Worm (Caenorhabditis elegans) whole organism, L3 larva: ENCODE data around the gene F56C9.8.

Experiments
- R02D3.7 ChIP-seq: fragments of 150-350 bp; optimal IDR thresholded peaks from 2 replicates; lab custom pipeline; 2014; ENCODE audit warnings: missing biosample characterization, missing genetic modification characterization
- aly-2 ChIP-seq: fragments of 150-350 bp; optimal IDR thresholded peaks from 2 replicates; lab custom pipeline; 2014; ENCODE audit warnings: missing biosample characterization, missing genetic modification characterization
- ama-1 ChIP-seq: fragments of 150-350 bp; optimal IDR thresholded peaks from 2 replicates; lab custom pipeline; 2018
- ceh-16 ChIP-seq: sonication (generic microtip); optimal IDR thresholded peaks from 2 replicates; lab custom pipeline; 2017; ENCODE audit warnings: missing biosample characterization, missing genetic modification characterization
- ceh-28 ChIP-seq: fragments of 150-350 bp; optimal IDR thresholded peaks from 2 replicates; lab custom pipeline; 2014; ENCODE audit warnings: missing biosample characterization, missing genetic modification reagents, missing genetic modification characterization
- ceh-82 ChIP-seq: fragments of 150-350 bp; optimal IDR thresholded peaks from 2 replicates; lab custom pipeline; 2014; ENCODE audit warnings: missing biosample characterization, missing genetic modification characterization
- ceh-9 ChIP-seq: sonication (generic microtip); optimal IDR thresholded peaks from 2 replicates; lab custom pipeline; 2018; ENCODE audit warnings: missing biosample characterization, missing genetic modification characterization
- daf-12 ChIP-seq: fragments of 150-350 bp; optimal IDR thresholded peaks from 2 replicates; lab custom pipeline; 2014; ENCODE audit warnings: missing biosample characterization, missing genetic modification reagents, missing genetic modification characterization
- egl-27 ChIP-seq: sonication (generic microtip); optimal IDR thresholded peaks from 4 replicates; lab custom pipeline; 2017; ENCODE audit warnings: missing biosample characterization, missing genetic modification reagents, missing genetic modification characterization
- egl-5 ChIP-seq: fragments of 150-350 bp; optimal IDR thresholded peaks from 2 replicates; lab custom pipeline; 2017; ENCODE audit warnings: missing biosample characterization, missing genetic modification reagents, missing genetic modification characterization, inconsistent platforms
- elt-1 ChIP-seq: fragments of 150-350 bp; optimal IDR thresholded peaks from 2 replicates; lab custom pipeline; 2014; ENCODE audit warnings: missing biosample characterization, missing genetic modification characterization
- elt-2 ChIP-seq: sonication (generic microtip); optimal IDR thresholded peaks from 2 replicates; lab custom pipeline; 2016; ENCODE audit warnings: missing genetic modification reagents, mild to moderate bottlenecking, missing genetic modification characterization, missing compliant biosample characterization
- elt-3 ChIP-seq, 3 experiments: fragments of 150-350 bp in 1 of 3; sonication (generic microtip) in 2 of 3; optimal IDR thresholded peaks; 2 replicates in 2 of 3; 4 replicates in 1 of 3; lab custom pipeline; 2014 to 2017; ENCODE audit warnings: missing biosample characterization in 3 of 3, missing genetic modification characterization in 3 of 3
- eor-1 ChIP-seq, 2 experiments: fragments of 150-350 bp; optimal IDR thresholded peaks; 2 replicates each; lab custom pipeline; 2014 to 2018; ENCODE audit warnings: missing biosample characterization in 2 of 2, missing genetic modification characterization in 2 of 2
- fkh-10 ChIP-seq: sonication (generic microtip); optimal IDR thresholded peaks from 2 replicates; lab custom pipeline; 2017; ENCODE audit warnings: missing biosample characterization, missing genetic modification reagents, missing genetic modification characterization
- fkh-2 ChIP-seq: fragments of 150-350 bp; optimal IDR thresholded peaks from 2 replicates; lab custom pipeline; 2014; ENCODE audit warnings: missing biosample characterization, missing genetic modification reagents, missing genetic modification characterization
- hmg-11 ChIP-seq: sonication (generic microtip); optimal IDR thresholded peaks from 2 replicates; lab custom pipeline; 2016; ENCODE audit warnings: missing genetic modification characterization, missing compliant biosample characterization
- jun-1 ChIP-seq: fragments of 150-350 bp; optimal IDR thresholded peaks from 2 replicates; lab custom pipeline; 2014; ENCODE audit warnings: missing biosample characterization, missing genetic modification reagents, missing genetic modification characterization
- lin-39 ChIP-seq: fragments of 150-350 bp; optimal IDR thresholded peaks from 2 replicates; lab custom pipeline; 2018; ENCODE audit warnings: missing biosample characterization, missing genetic modification reagents, missing genetic modification characterization
- mdl-1 ChIP-seq: fragments of 150-350 bp; optimal IDR thresholded peaks from 2 replicates; lab custom pipeline; 2014; ENCODE audit warnings: missing biosample characterization, missing genetic modification characterization
- mml-1 ChIP-seq: fragments of 150-350 bp; sonication (generic microtip); optimal IDR thresholded peaks from 3 replicates; lab custom pipeline; 2014; ENCODE audit warnings: missing biosample characterization, missing genetic modification characterization
- nfya-1 ChIP-seq: sonication (generic microtip); optimal IDR thresholded peaks from 2 replicates; lab custom pipeline; 2017; ENCODE audit warnings: missing genetic modification characterization, mild to moderate bottlenecking, missing compliant biosample characterization, antibody characterized with exemption, moderate library complexity; ENCODE audit not compliant: insufficient read depth
- nhr-12 ChIP-seq: fragments of 150-350 bp; optimal IDR thresholded peaks from 2 replicates; lab custom pipeline; 2014; ENCODE audit warnings: missing biosample characterization, missing genetic modification characterization
- nhr-23 ChIP-seq: fragments of 150-350 bp; optimal IDR thresholded peaks from 2 replicates; lab custom pipeline; 2014; ENCODE audit warnings: missing biosample characterization, missing genetic modification reagents, missing genetic modification characterization
- nhr-237 ChIP-seq: fragments of 150-350 bp; optimal IDR thresholded peaks from 2 replicates; lab custom pipeline; 2014; ENCODE audit warnings: missing biosample characterization, missing genetic modification characterization
- nhr-25 ChIP-seq: sonication (generic microtip); optimal IDR thresholded peaks from 2 replicates; lab custom pipeline; 2017; ENCODE audit warnings: missing biosample characterization, missing genetic modification characterization
- nhr-28 ChIP-seq: fragments of 150-350 bp; optimal IDR thresholded peaks from 2 replicates; lab custom pipeline; 2014; ENCODE audit warnings: missing biosample characterization, missing genetic modification characterization
- nhr-67 ChIP-seq: fragments of 150-350 bp; optimal IDR thresholded peaks from 2 replicates; lab custom pipeline; 2014; ENCODE audit warnings: missing biosample characterization, missing genetic modification characterization
- nhr-76 ChIP-seq: fragments of 150-350 bp; sonication (generic microtip); optimal IDR thresholded peaks from 5 replicates; lab custom pipeline; 2014; ENCODE audit warnings: missing biosample characterization, missing genetic modification characterization
- nhr-77 ChIP-seq: fragments of 150-350 bp; optimal IDR thresholded peaks from 2 replicates; lab custom pipeline; 2014; ENCODE audit warnings: missing biosample characterization, missing genetic modification characterization
- pha-4 ChIP-seq: fragments of 150-350 bp; optimal IDR thresholded peaks from 2 replicates; lab custom pipeline; 2014; ENCODE audit warnings: missing biosample characterization, missing genetic modification reagents, missing genetic modification characterization
- pqm-1 ChIP-seq: fragments of 150-350 bp; optimal IDR thresholded peaks from 2 replicates; lab custom pipeline; 2017; ENCODE audit warnings: missing biosample characterization, missing genetic modification characterization, inconsistent platforms
- sea-2 ChIP-seq: fragments of 150-350 bp; sonication (generic microtip); optimal IDR thresholded peaks from 4 replicates; lab custom pipeline; 2014; ENCODE audit warnings: missing biosample characterization, missing genetic modification reagents, missing genetic modification characterization
- skn-1 ChIP-seq: fragments of 150-350 bp; optimal IDR thresholded peaks from 2 replicates; lab custom pipeline; 2014; ENCODE audit warnings: missing biosample characterization, missing genetic modification characterization
- snpc-4 ChIP-seq: fragments of 150-350 bp; optimal IDR thresholded peaks from 2 replicates; lab custom pipeline; 2014; ENCODE audit warnings: missing biosample characterization, missing genetic modification characterization
- tbx-2 ChIP-seq: sonication (generic microtip); optimal IDR thresholded peaks from 2 replicates; lab custom pipeline; 2016; ENCODE audit warnings: mild to moderate bottlenecking, missing genetic modification characterization, missing compliant biosample characterization
- unc-39 ChIP-seq: sonication (generic microtip); optimal IDR thresholded peaks from 4 replicates; lab custom pipeline; 2017; ENCODE audit warnings: missing biosample characterization, missing genetic modification characterization
- unc-62 ChIP-seq: fragments of 150-350 bp; sonication (generic microtip); optimal IDR thresholded peaks from 4 replicates; lab custom pipeline; 2014; ENCODE audit warnings: missing biosample characterization, missing genetic modification reagents, missing genetic modification characterization
- zag-1 ChIP-seq: fragments of 150-350 bp; optimal IDR thresholded peaks from 2 replicates; lab custom pipeline; 2014; ENCODE audit warnings: missing biosample characterization, missing genetic modification characterization
- ztf-11 ChIP-seq: fragments of 150-350 bp; optimal IDR thresholded peaks from 2 replicates; lab custom pipeline; 2014; ENCODE audit warnings: missing biosample characterization, missing genetic modification characterization
- ztf-4 ChIP-seq: fragments of 150-350 bp; optimal IDR thresholded peaks from 2 replicates; lab custom pipeline; 2014; ENCODE audit warnings: missing biosample characterization, missing genetic modification characterization

Gene F56C9.8

ce11 chrIII:7319390-7319789 is at the start of gene F56C9.8:
TSS of gene F56C9.8 (minus strand) at chrIII:7319509.
- no peak for TF ChIP-seq R02D3.7 (tag; lab: Kevin White, UChicago)
- TF ChIP-seq elt-2 (tag; lab: Kevin White, UChicago): peak; percentile 18
- TF ChIP-seq nhr-237 (tag; lab: Kevin White, UChicago): no peak
- TF ChIP-seq pha-4: peak; percentile 77
- no peak for TF ChIP-seq nhr-23 (tag; lab: Kevin White, UChicago)
- TF ChIP-seq ceh-82 (tag; lab: Kevin White, UChicago): no peak
- TF ChIP-seq pqm-1 (tag; lab: Kevin White, UChicago): peak; percentile 69
- TF ChIP-seq elt-1 (tag; lab: Kevin White, UChicago): no peak
- no peak for TF ChIP-seq ceh-16 (tag; lab: Kevin White, UChicago)
- TF ChIP-seq fkh-10 (GFP tag; lab: Kevin White, UChicago): no peak

ce11 chrIII:7367012-7367760 is 47.9 kb upstream of the F56C9.8 start, which contains the start of the genes T20B12.5 and T20B12.4:
TSS of gene T20B12.5 (minus strand) at chrIII:7367112.
TSS of gene T20B12.4 (plus strand) at chrIII:7367710.
- no peak for TF ChIP-seq unc-62
- TF ChIP-seq pqm-1 (tag; lab: Kevin White, UChicago): no peak
- no peak for TF ChIP-seq nhr-67 (tag; lab: Kevin White, UChicago)
- no peak for TF ChIP-seq nhr-237 (tag; lab: Kevin White, UChicago)
- no peak for TF ChIP-seq nhr-23 (tag; lab: Kevin White, UChicago)
- TF ChIP-seq zag-1: no peak
- no peak for TF ChIP-seq ztf-4
- TF ChIP-seq ceh-9 (tag; lab: Kevin White, UChicago): no peak
- no peak for TF ChIP-seq elt-2 (tag; lab: Kevin White, UChicago)
- TF ChIP-seq ama-1 (lab: Kevin White, UChicago): no peak
- TF ChIP-seq snpc-4 (tag; lab: Kevin White, UChicago): no peak
- TF ChIP-seq nhr-77 (tag; lab: Kevin White, UChicago): no peak
- no peak for TF ChIP-seq ceh-16 (tag; lab: Kevin White, UChicago)
- no peak for TF ChIP-seq egl-5 (tag; lab: Kevin White, UChicago)
- TF ChIP-seq ceh-82 (tag; lab: Kevin White, UChicago): no peak
- TF ChIP-seq mdl-1 (tag; lab: Kevin White, UChicago): no peak

ce11 chrIII:7365602-7366001 is 46.3 kb upstream of the F56C9.8 start, which contains the start of gene F08F8.11:
TSS of gene F08F8.11 (plus strand) at chrIII:7365902.
- TF ChIP-seq ceh-16 (tag; lab: Kevin White, UChicago) (no peak), unc-62 (no peak), nhr-12 (no peak), nhr-23 (tag; lab: Kevin White, UChicago) (no peak), ztf-4 (no peak), jun-1 (no peak), nhr-25 (tag; lab: Kevin White, UChicago) (no peak), fkh-10 (GFP tag; lab: Kevin White, UChicago) (no peak), skn-1 (tag; lab: Kevin White, UChicago) (no peak), ceh-9 (tag; lab: Kevin White, UChicago) (no peak), nhr-76 (tag; lab: Kevin White, UChicago) (no peak), elt-1 (tag; lab: Kevin White, UChicago) (no peak)
- TF ChIP-seq, all 47 proteins: peak for 0

- TF ChIP-seq nhr-77 (tag; lab: Kevin White, UChicago) (no peak), ztf-11 (no peak), skn-1 (tag; lab: Kevin White, UChicago) (no peak), ama-1 (lab: Kevin White, UChicago) (no peak), nhr-28 (tag; lab: Kevin White, UChicago) (no peak), egl-27 (tag; lab: Kevin White, UChicago) (no peak), nhr-12 (no peak), jun-1 (no peak), nfya-1 (tag; lab: Kevin White, UChicago) (peak; percentile 55), elt-3 (tag; optimal IDR thresholded peaks at IDR 0.05; lab: Kevin White, UChicago) (no peak), ceh-9 (tag; lab: Kevin White, UChicago) (no peak), pqm-1 (tag; lab: Kevin White, UChicago) (no peak), mdl-1 (tag; lab: Kevin White, UChicago) (no peak), eor-1 (tag; optimal IDR thresholded peaks at IDR 0.05; lab: Kevin White, UChicago) (no peak), fkh-2 (tag; lab: Kevin White, UChicago) (no peak), zag-1 (no peak), R02D3.7 (tag; lab: Kevin White, UChicago) (no peak), unc-39 (no peak), tbx-2 (tag; lab: Kevin White, UChicago) (no peak), ceh-28 (tag; lab: Kevin White, UChicago) (no peak), fkh-10 (GFP tag; lab: Kevin White, UChicago) (no peak), elt-1 (tag; lab: Kevin White, UChicago) (no peak), sea-2 (no peak), aly-2 (no peak), lin-39 (tag; lab: Kevin White, UChicago) (peak; percentile 41), daf-12 (tag; lab: Kevin White, UChicago) (no peak), elt-2 (tag; lab: Kevin White, UChicago) (no peak), mml-1 (tag; lab: Kevin White, UChicago) (no peak), unc-62 (no peak), egl-5 (tag; lab: Kevin White, UChicago) (no peak), hmg-11 (tag; lab: Kevin White, UChicago) (peak; percentile 52), nhr-76 (tag; lab: Kevin White, UChicago) (no peak), snpc-4 (tag; lab: Kevin White, UChicago) (peak; percentile 4), ztf-4 (no peak), nhr-25 (tag; lab: Kevin White, UChicago) (no peak)
These were observed 39.8 kb upstream of the F56C9.8 start, which contains the start of the genes eco-1 and hmgr-1 for ce11 chrIII:7359037-7359548. TSS of gene eco-1 (minus strand) at chrIII:7359095. TSS of gene hmgr-1 (plus strand) at chrIII:7359498.
